Worm (Caenorhabditis elegans): Measurements from ENCODE around the gene C42D8.1.
A peak's percentile ranks its signal among the peaks of the same experiment; 100 is the strongest.

The C42D8.1 gene

ce11 chrX:5106187-5106694, 3.1 kb upstream of the C42D8.1 start:
- TF ChIP-seq nhr-6 (tag; optimal IDR thresholded peaks at IDR 0.05) (no peak), unc-62 (GFP tag; optimal IDR thresholded peaks at IDR 0.05) (no peak), lin-13 (GFP tag; optimal IDR thresholded peaks at IDR 0.05) (no peak), elt-1 (tag; optimal IDR thresholded peaks at IDR 0.05) (no peak), ama-1 (optimal IDR thresholded peaks at IDR 0.05) (no peak), snpc-4 (tag; optimal IDR thresholded peaks at IDR 0.05) (no peak), zag-1 (tag; optimal IDR thresholded peaks at IDR 0.05) (no peak), ztf-4 (tag; optimal IDR thresholded peaks at IDR 0.05) (no peak), egl-27 (tag; optimal IDR thresholded peaks at IDR 0.05) (no peak)

ce11 chrX:5106942-5107341, 2.4 kb upstream of the C42D8.1 start, which contains the start of gene C42D8.9:
Gene C42D8.9, minus strand, starts transcription at chrX:5107042.
- no peak for TF ChIP-seq gmeb-1 (tag; optimal IDR thresholded peaks at IDR 0.05)
- TF ChIP-seq aly-2 (tag; optimal IDR thresholded peaks at IDR 0.05), result no peak
- TF ChIP-seq nhr-77 (tag; optimal IDR thresholded peaks at IDR 0.05), result no peak
- no peak for TF ChIP-seq skn-1 (tag; optimal IDR thresholded peaks at IDR 0.05)
- TF ChIP-seq lin-13 (GFP tag; optimal IDR thresholded peaks at IDR 0.05), result no peak
- no peak for TF ChIP-seq nhr-129 (tag; optimal IDR thresholded peaks at IDR 0.05)
- TF ChIP-seq zag-1 (tag; optimal IDR thresholded peaks at IDR 0.05), result no peak
- no peak for TF ChIP-seq lsy-2 (tag; optimal IDR thresholded peaks at IDR 0.05)
- TF ChIP-seq sma-3 (GFP tag; optimal IDR thresholded peaks at IDR 0.05), result no peak
- TF ChIP-seq snpc-4 (tag; optimal IDR thresholded peaks at IDR 0.05), result no peak
- no peak for TF ChIP-seq unc-55 (GFP tag; optimal IDR thresholded peaks at IDR 0.05)
- TF ChIP-seq fos-1 (tag; optimal IDR thresholded peaks at IDR 0.05), result no peak
- no peak for TF ChIP-seq egl-27 (tag; optimal IDR thresholded peaks at IDR 0.05)
- TF ChIP-seq unc-62 (GFP tag; optimal IDR thresholded peaks at IDR 0.05), result no peak
- no peak for TF ChIP-seq elt-3 (tag; optimal IDR thresholded peaks at IDR 0.05)

- TF ChIP-seq R02D3.7 (tag; optimal IDR thresholded peaks at IDR 0.05), result no peak
- TF ChIP-seq dmd-4 (tag; optimal IDR thresholded peaks at IDR 0.05), result no peak
Observed at ce11 chrX:5111894-5112293, 2.6 kb downstream of the C42D8.1 start.

- TF ChIP-seq elt-1 (tag; optimal IDR thresholded peaks at IDR 0.05), result no peak
- peak in 1 of 2 experiments; percentile 25 for TF ChIP-seq mdl-1 (tag; optimal IDR thresholded peaks at IDR 0.05)
- no peak for TF ChIP-seq dmd-4 (tag; optimal IDR thresholded peaks at IDR 0.05)
- TF ChIP-seq nhr-129 (tag; optimal IDR thresholded peaks at IDR 0.05), result no peak
Observed at ce11 chrX:5115511-5115910, 6.2 kb downstream of the C42D8.1 start.

DNA sequence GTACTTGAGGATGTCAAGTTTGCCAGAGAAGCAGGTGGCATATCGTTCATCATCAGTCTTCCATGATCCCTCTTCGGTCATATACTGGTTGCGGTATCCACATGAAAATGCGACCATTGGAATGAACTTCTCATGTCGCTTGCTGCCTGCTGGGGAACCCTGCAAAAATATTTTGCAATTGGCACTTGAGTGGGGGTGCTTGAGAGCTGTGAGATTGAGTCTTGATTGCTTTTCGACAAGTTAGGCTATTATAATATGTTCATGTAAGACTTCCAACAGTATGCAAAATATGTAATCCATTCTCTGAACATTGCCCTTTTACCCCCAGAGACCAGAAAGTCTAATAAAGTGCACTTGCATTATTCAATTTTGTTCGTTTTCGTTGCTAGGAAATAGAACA, 6.9 kb downstream of the C42D8.1 start:
- TF ChIP-seq mbf-1 (tag; optimal IDR thresholded peaks at IDR 0.05) (no peak), unc-62 (GFP tag; optimal IDR thresholded peaks at IDR 0.05) (no peak), nhr-11 (tag; optimal IDR thresholded peaks at IDR 0.05) (no peak), unc-55 (GFP tag; optimal IDR thresholded peaks at IDR 0.05) (no peak), nhr-25 (tag; optimal IDR thresholded peaks at IDR 0.05) (no peak), aly-2 (tag; optimal IDR thresholded peaks at IDR 0.05) (no peak), ztf-4 (tag; optimal IDR thresholded peaks at IDR 0.05) (no peak), elt-1 (tag; optimal IDR thresholded peaks at IDR 0.05) (no peak), nhr-10 (tag; optimal IDR thresholded peaks at IDR 0.05) (no peak)

DNA sequence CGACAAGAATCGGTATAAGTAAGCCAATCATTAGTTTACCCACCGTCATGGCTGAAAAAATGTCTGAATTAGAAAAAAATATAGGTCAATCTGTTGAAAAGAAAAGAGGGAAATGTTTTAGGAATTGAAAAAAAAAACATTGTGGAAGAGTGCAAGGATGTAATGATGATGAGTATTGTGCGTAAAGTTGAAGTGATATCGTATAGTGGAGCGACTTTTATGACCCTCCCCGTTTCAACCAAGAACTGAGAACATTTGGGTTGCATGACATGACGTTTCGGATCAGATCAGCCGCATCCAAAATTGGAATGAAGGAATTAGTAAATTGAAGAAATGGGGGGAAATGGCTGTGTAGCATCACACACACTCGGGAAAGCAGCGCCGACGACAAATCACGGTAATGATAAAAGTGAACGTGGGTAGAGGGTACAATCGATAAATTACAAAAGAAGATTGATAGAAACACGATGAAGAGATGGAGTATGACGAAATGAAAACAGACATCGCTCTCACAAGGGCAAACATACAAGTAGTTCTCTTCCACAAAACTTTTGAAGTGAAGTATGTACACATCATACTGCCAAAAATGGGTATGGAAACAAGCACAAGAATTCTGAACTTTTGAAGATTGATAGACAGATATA, 7.6 kb downstream of the C42D8.1 start, which contains the start of gene apl-1:
Gene apl-1 (minus strand): TSS at position 51 of the 644 bp plus-strand sequence.
- TF ChIP-seq sem-4 (tag; optimal IDR thresholded peaks at IDR 0.05) (no peak), lin-11 (tag; optimal IDR thresholded peaks at IDR 0.05) (no peak), crh-2 (tag; optimal IDR thresholded peaks at IDR 0.05) (peak; percentile 1), ceh-82 (tag; optimal IDR thresholded peaks at IDR 0.05) (no peak), skn-1 (tag; optimal IDR thresholded peaks at IDR 0.05) (no peak), nhr-21 (tag; optimal IDR thresholded peaks at IDR 0.05) (peak; percentile 21), ceh-16 (tag; optimal IDR thresholded peaks at IDR 0.05) (no peak), fos-1 (tag; optimal IDR thresholded peaks at IDR 0.05) (peak; percentile 7), nhr-129 (tag; optimal IDR thresholded peaks at IDR 0.05) (peak; percentile 68), sma-3 (GFP tag; optimal IDR thresholded peaks at IDR 0.05) (peak; percentile 54), nhr-11 (tag; optimal IDR thresholded peaks at IDR 0.05) (no peak), mdl-1 (tag; optimal IDR thresholded peaks at IDR 0.05) (no peak), peb-1 (tag; optimal IDR thresholded peaks at IDR 0.05) (no peak), mab-5 (tag; optimal IDR thresholded peaks at IDR 0.05) (no peak), elt-3 (tag; optimal IDR thresholded peaks at IDR 0.05) (no peak), nhr-77 (tag; optimal IDR thresholded peaks at IDR 0.05) (no peak), ztf-1 (GFP tag; conservative IDR thresholded peaks at IDR 0.05) (no peak), ama-1 (optimal IDR thresholded peaks at IDR 0.05) (peak; percentile 9), sma-9 (GFP tag; optimal IDR thresholded peaks at IDR 0.05) (peak; percentile 53), sma-9 (tag; optimal IDR thresholded peaks at IDR 0.05) (no peak), unc-39 (tag; optimal IDR thresholded peaks at IDR 0.05) (no peak), blmp-1 (tag; optimal IDR thresholded peaks at IDR 0.05; ENCODE audit: insufficient read depth) (no peak)
